Fruit fly (Drosophila melanogaster) whole organism, pupa: ENCODE data around the gene Spn28Da.

Source experiments
- CG10348 ChIP-seq: fragments of 200-800 bp; sonication (Bioruptor generic); IDR thresholded peaks from 2 replicates; pipeline ENCODE4 v1.3.6; 2022; ENCODE audit warnings: missing biosample characterization, missing genetic modification characterization
- CG14655 ChIP-seq: fragments of 200-800 bp; sonication (Bioruptor generic); optimal IDR thresholded peaks from 3 replicates; lab custom pipeline; 2017; ENCODE audit warnings: mild to moderate bottlenecking, missing biosample characterization, missing genetic modification reagents, missing genetic modification characterization
- CG15710 ChIP-seq: fragments of 200-800 bp; sonication (Bioruptor generic); optimal IDR thresholded peaks from 2 replicates; lab custom pipeline; 2018; ENCODE audit warnings: missing biosample characterization, mild to moderate bottlenecking, missing genetic modification characterization, moderate library complexity
- CG17806 ChIP-seq: fragments of 200-800 bp; sonication (Bioruptor generic); optimal IDR thresholded peaks from 2 replicates; lab custom pipeline; 2018; ENCODE audit warnings: missing biosample characterization, mild to moderate bottlenecking, missing genetic modification characterization, moderate library complexity
- CG32121 ChIP-seq: fragments of 200-800 bp; sonication (Bioruptor generic); IDR thresholded peaks from 2 replicates; pipeline ENCODE4 v1.3.6; 2022; ENCODE audit warnings: missing biosample characterization, missing genetic modification characterization
- CG34367 ChIP-seq: fragments of 200-800 bp; sonication (Bioruptor generic); optimal IDR thresholded peaks from 2 replicates; lab custom pipeline; 2018; ENCODE audit warnings: missing biosample characterization, mild to moderate bottlenecking, missing genetic modification characterization
- CG8301 ChIP-seq: fragments of 200-800 bp; sonication (Bioruptor generic); optimal IDR thresholded peaks from 2 replicates; lab custom pipeline; 2018; ENCODE audit warnings: missing biosample characterization, mild to moderate bottlenecking, missing genetic modification characterization
- CG9948 ChIP-seq: fragments of 200-800 bp; sonication (Bioruptor generic); optimal IDR thresholded peaks from 2 replicates; lab custom pipeline; 2018; ENCODE audit warnings: missing biosample characterization, mild to moderate bottlenecking, missing genetic modification characterization, moderate library complexity
- EcR ChIP-seq: fragments of 200-800 bp; sonication (Bioruptor generic); optimal IDR thresholded peaks from 3 replicates; lab custom pipeline; 2019; ENCODE audit warnings: missing biosample characterization, missing genetic modification characterization, mild to moderate bottlenecking, moderate library complexity, missing genetic modification reagents
- Pif1A ChIP-seq: fragments of 200-800 bp; sonication (Bioruptor generic); optimal IDR thresholded peaks from 3 replicates; lab custom pipeline; 2016; ENCODE audit warnings: missing biosample characterization, missing genetic modification characterization
- Pif1B ChIP-seq: fragments of 200-800 bp; sonication (Bioruptor generic); optimal IDR thresholded peaks from 3 replicates; lab custom pipeline; 2016; ENCODE audit warnings: missing biosample characterization, missing genetic modification characterization
- fd96Ca ChIP-seq: fragments of 200-800 bp; sonication (Bioruptor generic); IDR thresholded peaks from 3 replicates; pipeline ENCODE4 v1.3.6; 2022; ENCODE audit warnings: missing biosample characterization, missing genetic modification characterization
- gl ChIP-seq: fragments of 200-800 bp; sonication (Bioruptor generic); optimal IDR thresholded peaks from 2 replicates; lab custom pipeline; 2018; ENCODE audit warnings: missing biosample characterization, mild to moderate bottlenecking, missing genetic modification characterization
- rn ChIP-seq: fragments of 200-800 bp; sonication (Bioruptor generic); IDR thresholded peaks from 2 replicates; pipeline ENCODE4 v1.3.6; 2022; ENCODE audit warnings: missing biosample characterization, missing genetic modification characterization

dm6 chr2L:7871332-7871731 is 17.6 kb downstream of the Spn28Da start, which contains the start of gene Proc:
- TF ChIP-seq CG34367 (tag; lab: Kevin White, UChicago), result no peak
- peak; percentile 24; the same call in 1 of the 3 replicates for TF ChIP-seq fd96Ca (GFP tag; lab: Robert Waterston, UW)
- TF ChIP-seq Pif1A (GFP tag; lab: Kevin White, UChicago), result no peak
- TF ChIP-seq CG10348 (GFP tag; lab: Robert Waterston, UW), result no peak
- TF ChIP-seq CG15710, result no peak
- no peak for TF ChIP-seq Pif1B (GFP tag; lab: Kevin White, UChicago)
- no peak for TF ChIP-seq CG9948
- TF ChIP-seq rn (GFP tag; lab: Robert Waterston, UW), result no peak
- no peak for TF ChIP-seq CG17806
- TF ChIP-seq CG32121 (GFP tag; lab: Robert Waterston, UW), result no peak
- TF ChIP-seq EcR (GFP tag; lab: Kevin White, UChicago), result no peak
- no peak for TF ChIP-seq CG8301 (tag; lab: Kevin White, UChicago)
- TF ChIP-seq gl, result no peak
- no peak for TF ChIP-seq CG14655
